Fruit fly (Drosophila melanogaster) whole organism, embryonic: Measurements from ENCODE around the gene CG16719.
A peak's percentile ranks its signal among the peaks of the same experiment; 100 is the strongest.

Experiments
- Atf-2 ChIP-seq: fragments of 200-800 bp; sonication (Bioruptor generic); optimal IDR thresholded peaks from 2 replicates; lab custom pipeline; 2016; ENCODE audit warnings: missing biosample characterization, missing genetic modification characterization
- CG10147 ChIP-seq: fragments of 200-800 bp; sonication (Bioruptor generic); optimal IDR thresholded peaks from 2 replicates; lab custom pipeline; 2019; ENCODE audit warnings: missing biosample characterization, mild to moderate bottlenecking, missing genetic modification characterization, moderate library complexity
- CG15269 ChIP-seq: fragments of 200-800 bp; sonication (Bioruptor generic); optimal IDR thresholded peaks from 2 replicates; lab custom pipeline; 2018; ENCODE audit warnings: missing biosample characterization, mild to moderate bottlenecking, missing genetic modification characterization, moderate library complexity
- CG15514 ChIP-seq: fragments of 200-800 bp; sonication (Bioruptor generic); optimal IDR thresholded peaks from 3 replicates; lab custom pipeline; 2017; ENCODE audit warnings: missing biosample characterization, missing genetic modification characterization, mild to moderate bottlenecking, moderate library complexity, missing genetic modification reagents
- CG15601 ChIP-seq: fragments of 200-800 bp; sonication (Bioruptor generic); optimal IDR thresholded peaks from 3 replicates; lab custom pipeline; 2019; ENCODE audit warnings: missing biosample characterization, mild to moderate bottlenecking, missing genetic modification characterization, moderate library complexity
- CG2116 ChIP-seq: fragments of 200-800 bp; sonication (Bioruptor generic); optimal IDR thresholded peaks from 3 replicates; lab custom pipeline; 2018; ENCODE audit warnings: missing biosample characterization, mild to moderate bottlenecking, missing genetic modification characterization
- CG2712 ChIP-seq: fragments of 200-800 bp; optimal IDR thresholded peaks from 3 replicates; lab custom pipeline; 2019; ENCODE audit warnings: missing biosample characterization, mild to moderate bottlenecking, missing genetic modification characterization, moderate library complexity
- CG34422 ChIP-seq: fragments of 200-800 bp; sonication (Bioruptor generic); IDR thresholded peaks from 3 replicates; pipeline ENCODE4 v1.3.6; 2022; ENCODE audit warnings: missing biosample characterization, missing genetic modification characterization
- CG6791 ChIP-seq: fragments of 200-800 bp; sonication (Bioruptor generic); IDR thresholded peaks from 3 replicates; pipeline ENCODE4 v1.3.6; 2022; ENCODE audit warnings: missing biosample characterization, missing genetic modification characterization; ENCODE audit not compliant: partially characterized antibody
- CG7963 ChIP-seq: fragments of 200-800 bp; sonication (Bioruptor generic); IDR thresholded peaks from 3 replicates; pipeline ENCODE4 v1.3.6; 2022; ENCODE audit warnings: missing biosample characterization, missing genetic modification characterization; ENCODE audit not compliant: partially characterized antibody
- CoRest ChIP-seq: fragments of 200-800 bp; sonication (Bioruptor generic); optimal IDR thresholded peaks from 3 replicates; lab custom pipeline; 2018; ENCODE audit warnings: missing biosample characterization, mild to moderate bottlenecking, missing genetic modification characterization, moderate library complexity
- D19B ChIP-seq: fragments of 200-800 bp; sonication (Bioruptor generic); optimal IDR thresholded peaks from 2 replicates; lab custom pipeline; 2017; ENCODE audit warnings: missing biosample characterization, mild to moderate bottlenecking, missing genetic modification characterization
- Doc3 ChIP-seq: fragments of 200-800 bp; sonication (Bioruptor generic); IDR thresholded peaks from 3 replicates; pipeline ENCODE4 v1.3.6; 2022; ENCODE audit warnings: missing biosample characterization, missing genetic modification characterization; ENCODE audit not compliant: partially characterized antibody
- Dp ChIP-seq: fragments of 200-800 bp; sonication (Bioruptor generic); optimal IDR thresholded peaks from 2 replicates; lab custom pipeline; 2018; ENCODE audit warnings: missing biosample characterization, mild to moderate bottlenecking, missing genetic modification characterization, moderate library complexity
- Elba2 ChIP-seq: fragments of 200-800 bp; sonication (Bioruptor generic); optimal IDR thresholded peaks from 3 replicates; lab custom pipeline; 2016; ENCODE audit warnings: missing biosample characterization, missing genetic modification characterization
- Ets97D ChIP-seq: fragments of 200-800 bp; sonication (Bioruptor generic); optimal IDR thresholded peaks from 3 replicates; lab custom pipeline; 2016; ENCODE audit warnings: missing biosample characterization, missing genetic modification characterization
- HLH54F ChIP-seq: fragments of 200-800 bp; sonication (Bioruptor generic); optimal IDR thresholded peaks from 3 replicates; lab custom pipeline; 2016; ENCODE audit warnings: missing biosample characterization, missing genetic modification characterization
- HmgZ ChIP-seq: fragments of 200-800 bp; sonication (Bioruptor generic); optimal IDR thresholded peaks from 2 replicates; lab custom pipeline; 2018; ENCODE audit warnings: missing biosample characterization, mild to moderate bottlenecking, missing genetic modification characterization
- MESR4 ChIP-seq: fragments of 200-800 bp; sonication (Bioruptor generic); optimal IDR thresholded peaks from 2 replicates; lab custom pipeline; 2018; ENCODE audit warnings: missing biosample characterization, mild to moderate bottlenecking, missing genetic modification characterization, moderate library complexity
- Neu2 ChIP-seq: fragments of 200-800 bp; sonication (Bioruptor generic); optimal IDR thresholded peaks from 3 replicates; lab custom pipeline; 2016; ENCODE audit warnings: missing biosample characterization, missing genetic modification characterization, borderline replicate concordance
- Nf-YB ChIP-seq: fragments of 200-800 bp; sonication (Bioruptor generic); optimal IDR thresholded peaks from 3 replicates; lab custom pipeline; 2019; ENCODE audit warnings: missing biosample characterization, mild to moderate bottlenecking, missing genetic modification characterization, moderate library complexity
- Opbp ChIP-seq: fragments of 200-800 bp; sonication (Bioruptor generic); IDR thresholded peaks from 3 replicates; pipeline ENCODE4 v1.3.6; 2022; ENCODE audit warnings: missing biosample characterization, missing genetic modification characterization; ENCODE audit not compliant: partially characterized antibody
- YL-1 ChIP-seq: fragments of 200-800 bp; sonication (Bioruptor generic); optimal IDR thresholded peaks from 3 replicates; lab custom pipeline; 2017; ENCODE audit warnings: missing biosample characterization, mild to moderate bottlenecking, missing genetic modification characterization
- ato ChIP-seq: fragments of 200-800 bp; sonication (Bioruptor generic); IDR thresholded peaks from 2 replicates; pipeline ENCODE4 v1.3.6; 2022; ENCODE audit warnings: missing biosample characterization, missing genetic modification characterization; ENCODE audit not compliant: partially characterized antibody
- cg ChIP-seq: fragments of 200-800 bp; sonication (Bioruptor generic); optimal IDR thresholded peaks from 3 replicates; lab custom pipeline; 2019; ENCODE audit warnings: missing biosample characterization, mild to moderate bottlenecking, missing genetic modification characterization, moderate library complexity
- chn ChIP-seq: fragments of 200-800 bp; sonication (Bioruptor generic); optimal IDR thresholded peaks from 2 replicates; lab custom pipeline; 2016; ENCODE audit warnings: missing biosample characterization, missing genetic modification characterization
- crol ChIP-seq: fragments of 200-800 bp; sonication (Bioruptor generic); IDR thresholded peaks from 2 replicates; pipeline ENCODE4 v1.3.6; 2022; ENCODE audit warnings: missing biosample characterization, missing genetic modification characterization
- ems ChIP-seq: fragments of 200-800 bp; sonication (Bioruptor generic); optimal IDR thresholded peaks from 3 replicates; lab custom pipeline; 2016; ENCODE audit warnings: missing biosample characterization, missing genetic modification characterization
- gfzf ChIP-seq: fragments of 200-800 bp; sonication (Bioruptor generic); optimal IDR thresholded peaks from 2 replicates; lab custom pipeline; 2016; ENCODE audit warnings: missing biosample characterization, mild to moderate bottlenecking, missing genetic modification characterization, moderate library complexity
- hb ChIP-seq: fragments of 200-800 bp; sonication (Bioruptor generic); IDR thresholded peaks from 3 replicates; pipeline ENCODE4 v1.3.6; 2022; ENCODE audit warnings: missing biosample characterization, missing genetic modification characterization; ENCODE audit not compliant: partially characterized antibody
- insv ChIP-seq, 2 experiments: fragments of 200-800 bp; sonication (Bioruptor generic); optimal IDR thresholded peaks; 3 replicates each; lab custom pipeline; 2016 to 2018; ENCODE audit warnings: missing biosample characterization in 2 of 2, missing genetic modification characterization in 2 of 2
- inv ChIP-seq: fragments of 200-800 bp; sonication (Bioruptor generic); IDR thresholded peaks from 2 replicates; pipeline ENCODE4 v1.3.6; 2022; ENCODE audit warnings: missing biosample characterization, missing genetic modification characterization; ENCODE audit not compliant: partially characterized antibody
- knrl ChIP-seq: fragments of 200-800 bp; sonication (Bioruptor generic); IDR thresholded peaks from 3 replicates; pipeline ENCODE4 v1.3.6; 2022; ENCODE audit warnings: missing biosample characterization, missing genetic modification characterization; ENCODE audit not compliant: partially characterized antibody
- mld ChIP-seq: fragments of 200-800 bp; sonication (Bioruptor generic); IDR thresholded peaks from 3 replicates; pipeline ENCODE4 v1.3.6; 2022; ENCODE audit warnings: missing biosample characterization, missing genetic modification characterization; ENCODE audit not compliant: partially characterized antibody
- phol ChIP-seq: fragments of 200-800 bp; sonication (Bioruptor generic); optimal IDR thresholded peaks from 3 replicates; lab custom pipeline; 2018; ENCODE audit warnings: missing biosample characterization, mild to moderate bottlenecking, missing genetic modification characterization, moderate library complexity
- pzg ChIP-seq: fragments of 200-800 bp; sonication (Bioruptor generic); optimal IDR thresholded peaks from 3 replicates; lab custom pipeline; 2018; ENCODE audit warnings: missing biosample characterization, mild to moderate bottlenecking, missing genetic modification characterization, moderate library complexity
- sens ChIP-seq: fragments of 200-800 bp; sonication (Bioruptor generic); peaks from one replicate; lab custom pipeline; 2016; ENCODE audit warnings: missing biosample characterization, missing genetic modification characterization
- sens-2 ChIP-seq: fragments of 200-800 bp; sonication (Bioruptor generic); IDR thresholded peaks from 2 replicates; pipeline ENCODE4 v1.3.6; 2022; ENCODE audit warnings: missing biosample characterization, missing genetic modification characterization
- slp2 ChIP-seq: fragments of 200-800 bp; sonication (Bioruptor generic); optimal IDR thresholded peaks from 2 replicates; lab custom pipeline; 2016; ENCODE audit warnings: missing biosample characterization, missing genetic modification characterization
- so ChIP-seq: fragments of 200-800 bp; sonication (Bioruptor generic); IDR thresholded peaks from 3 replicates; pipeline ENCODE4 v1.3.6; 2022; ENCODE audit warnings: missing biosample characterization, missing genetic modification characterization
- stwl ChIP-seq: fragments of 200-800 bp; sonication (Bioruptor generic); optimal IDR thresholded peaks from 3 replicates; lab custom pipeline; 2018; ENCODE audit warnings: missing biosample characterization, mild to moderate bottlenecking, missing genetic modification characterization, moderate library complexity
- tna ChIP-seq: fragments of 200-800 bp; sonication (Bioruptor generic); IDR thresholded peaks from 2 replicates; pipeline ENCODE4 v1.3.6; 2022; ENCODE audit warnings: missing biosample characterization, missing genetic modification characterization; ENCODE audit not compliant: partially characterized antibody
- trem ChIP-seq: fragments of 200-800 bp; optimal IDR thresholded peaks from 3 replicates; lab custom pipeline; 2019; ENCODE audit warnings: missing biosample characterization, mild to moderate bottlenecking, missing genetic modification characterization, moderate library complexity
- unc-4 ChIP-seq: fragments of 200-800 bp; sonication (Bioruptor generic); IDR thresholded peaks from 2 replicates; pipeline ENCODE4 v1.3.6; 2022; ENCODE audit warnings: missing biosample characterization, missing genetic modification characterization; ENCODE audit not compliant: partially characterized antibody
- vnd ChIP-seq: fragments of 200-800 bp; sonication (Bioruptor generic); IDR thresholded peaks from 3 replicates; pipeline ENCODE4 v1.3.6; 2022; ENCODE audit warnings: missing biosample characterization, missing genetic modification characterization; ENCODE audit not compliant: partially characterized antibody
- zen ChIP-seq: fragments of 200-800 bp; sonication (Bioruptor generic); optimal IDR thresholded peaks from 3 replicates; lab custom pipeline; 2018; ENCODE audit warnings: missing biosample characterization, mild to moderate bottlenecking, missing genetic modification characterization, moderate library complexity
- zfh1 ChIP-seq: fragments of 200-800 bp; sonication (Bioruptor generic); IDR thresholded peaks from 3 replicates; pipeline ENCODE4 v1.3.6; 2022; ENCODE audit warnings: missing biosample characterization, missing genetic modification characterization

The CG16719 gene

dm6 chr3L:9704162-9704748, 19.3 kb downstream of the CG16719 start, which contains the start of gene CG16711 (continued):
- peak; percentile 60 for TF ChIP-seq pzg
- TF ChIP-seq Nf-YB (GFP tag; lab: Kevin White, UChicago) = peak; percentile 95
- peak; percentile 45 for TF ChIP-seq CG15514
- peak; percentile 89 for TF ChIP-seq Doc3 (GFP tag; lab: Robert Waterston, UW)
- TF ChIP-seq stwl = peak; percentile 67
- TF ChIP-seq phol (tag; lab: Kevin White, UChicago) = peak; percentile 11
- TF ChIP-seq ems (GFP tag; lab: Kevin White, UChicago) = no peak
- TF ChIP-seq sens (GFP tag; lab: Kevin White, UChicago) = peak; percentile 86
- peak; percentile 79 for TF ChIP-seq crol (GFP tag; lab: Robert Waterston, UW)
- TF ChIP-seq zfh1 (GFP tag; lab: Robert Waterston, UW) = 0 out of 3 replicates have a peak, but pooled peaks have one; percentile 21
- TF ChIP-seq Ets97D = peak; percentile 48
- no peak for TF ChIP-seq slp2 (GFP tag; lab: Kevin White, UChicago)
- TF ChIP-seq vnd (GFP tag; lab: Robert Waterston, UW) = peak; percentile 93
- peak; percentile 96 for TF ChIP-seq MESR4 (GFP tag; lab: Kevin White, UChicago)
- TF ChIP-seq ato = peak; percentile 93
- peak; percentile 24 for TF ChIP-seq HmgZ (tag; lab: Kevin White, UChicago)
- TF ChIP-seq chn (GFP tag; lab: Kevin White, UChicago) = no peak
- TF ChIP-seq CoRest (tag; lab: Kevin White, UChicago) = peak; percentile 69
- TF ChIP-seq CG2712 (tag; lab: Kevin White, UChicago) = peak; percentile 15
- TF ChIP-seq D19B = no peak
- TF ChIP-seq Atf-2 (GFP tag; lab: Kevin White, UChicago) = no peak
- peak; percentile 18 for TF ChIP-seq CG15601 (tag; lab: Kevin White, UChicago)
- TF ChIP-seq CG7963 (GFP tag; lab: Robert Waterston, UW) = peak; percentile 90
- TF ChIP-seq hb (GFP tag; lab: Robert Waterston, UW) = peak; percentile 93
- TF ChIP-seq CG10147 (GFP tag; lab: Kevin White, UChicago) = peak; percentile 3
- peak; percentile 89 for TF ChIP-seq inv
- TF ChIP-seq Opbp (GFP tag; lab: Robert Waterston, UW) = peak; percentile 95
- TF ChIP-seq tna = peak; percentile 96
- TF ChIP-seq CG34422 = 0 out of 3 replicates have a peak, but pooled peaks have one; percentile 24
- peak; percentile 58 for TF ChIP-seq cg
- TF ChIP-seq sens-2 (GFP tag; lab: Robert Waterston, UW) = no peak
- TF ChIP-seq CG2116 (GFP tag; lab: Kevin White, UChicago) = peak; percentile 92
- peak; percentile 94 for TF ChIP-seq CG6791
- peak; percentile 40 for TF ChIP-seq Elba2
- TF ChIP-seq Neu2 = peak; percentile 37
- TF ChIP-seq so (GFP tag; lab: Robert Waterston, UW) = no peak
- TF ChIP-seq gfzf (GFP tag; lab: Kevin White, UChicago) = peak; percentile 40
- peak; percentile 21 for TF ChIP-seq zen (tag; lab: Kevin White, UChicago)
- TF ChIP-seq unc-4 = peak; percentile 96
- TF ChIP-seq Dp (GFP tag; lab: Kevin White, UChicago) = peak; percentile 63
- TF ChIP-seq trem (tag; lab: Kevin White, UChicago) = peak; percentile 14
- peak; percentile 90 for TF ChIP-seq knrl (GFP tag; lab: Robert Waterston, UW)
- no peak for TF ChIP-seq CG15269 (tag; lab: Kevin White, UChicago)
- peak; percentile 62 to 91 for TF ChIP-seq insv (GFP tag; optimal IDR thresholded peaks at IDR 0.05; lab: Kevin White, UChicago)
- peak; percentile 68 for TF ChIP-seq YL-1 (GFP tag; lab: Kevin White, UChicago)
- TF ChIP-seq mld (GFP tag; lab: Robert Waterston, UW) = peak; percentile 93
- TF ChIP-seq HLH54F (GFP tag; lab: Kevin White, UChicago) = no peak
